Fruit fly (Drosophila melanogaster) whole organism, wandering third instar larva: ENCODE data around the gene Nplp4.

Experiments used
- Abd-B ChIP-seq: fragments of >200 bp; optimal IDR thresholded peaks from 2 replicates; lab custom pipeline; 2017; ENCODE audit warnings: missing biosample characterization, missing genetic modification characterization
- CG32264 ChIP-seq: fragments of 200-800 bp; sonication (Bioruptor generic); optimal IDR thresholded peaks from 2 replicates; lab custom pipeline; 2016; ENCODE audit warnings: missing biosample characterization, missing genetic modification characterization
- CG9705 ChIP-seq: fragments of 200-800 bp; sonication (Bioruptor generic); optimal IDR thresholded peaks from 2 replicates; lab custom pipeline; 2018; ENCODE audit warnings: missing biosample characterization, mild to moderate bottlenecking, missing genetic modification characterization
- CrebA ChIP-seq: fragments of 200-800 bp; sonication (Bioruptor generic); optimal IDR thresholded peaks from 2 replicates; lab custom pipeline; 2016; ENCODE audit warnings: missing biosample characterization, mild to moderate bottlenecking, missing genetic modification characterization, borderline replicate concordance
- Dfd ChIP-seq: fragments of >200 bp; optimal IDR thresholded peaks from 2 replicates; lab custom pipeline; 2017; ENCODE audit warnings: missing biosample characterization, missing genetic modification characterization
- Dif ChIP-seq: fragments of 200-275, 200-300 bp; sonication (Bioruptor generic); optimal IDR thresholded peaks from 2 replicates; lab custom pipeline; 2018; ENCODE audit warnings: missing biosample characterization, missing genetic modification characterization; ENCODE audit not compliant: partially characterized antibody
- GATAd ChIP-seq: sonication (Bioruptor generic); optimal IDR thresholded peaks from 2 replicates; lab custom pipeline; 2016; ENCODE audit warnings: missing biosample characterization, missing genetic modification characterization
- HLH106 ChIP-seq: fragments of 200-800 bp; optimal IDR thresholded peaks from 3 replicates; lab custom pipeline; 2019; ENCODE audit warnings: missing biosample characterization, mild to moderate bottlenecking, missing genetic modification characterization, moderate library complexity
- Hnf4 ChIP-seq: fragments of 200-800 bp; sonication (Bioruptor generic); optimal IDR thresholded peaks from 2 replicates; lab custom pipeline; 2016; ENCODE audit warnings: missing biosample characterization, mild to moderate bottlenecking, missing genetic modification characterization
- Hr78 ChIP-seq: fragments of >200 bp; optimal IDR thresholded peaks from 2 replicates; lab custom pipeline; 2017; ENCODE audit warnings: missing biosample characterization, missing genetic modification characterization
- Hr83 ChIP-seq: fragments of 200-300 bp; sonication (Bioruptor generic); optimal IDR thresholded peaks from 2 replicates; lab custom pipeline; 2016; ENCODE audit warnings: missing biosample characterization, mild to moderate bottlenecking, missing genetic modification characterization, moderate library complexity; ENCODE audit not compliant: poor library complexity, severe bottlenecking
- Jra ChIP-seq: sonication (Bioruptor generic); optimal IDR thresholded peaks from 2 replicates; lab custom pipeline; 2016; ENCODE audit warnings: missing biosample characterization, missing genetic modification characterization
- Mio ChIP-seq: sonication (Bioruptor generic); optimal IDR thresholded peaks from 2 replicates; lab custom pipeline; 2016; ENCODE audit warnings: missing biosample characterization, missing genetic modification characterization
- Myc ChIP-seq: fragments of >200 bp; optimal IDR thresholded peaks from 2 replicates; lab custom pipeline; 2017
- N ChIP-seq: fragments of >200 bp; optimal IDR thresholded peaks from 2 replicates; lab custom pipeline; 2018; ENCODE audit warnings: missing biosample characterization, missing external identifiers, missing genetic modification characterization
- OdsH ChIP-seq: fragments of 200-800 bp; sonication (Bioruptor generic); optimal IDR thresholded peaks from 2 replicates; lab custom pipeline; 2016; ENCODE audit warnings: missing biosample characterization, mild to moderate bottlenecking, missing genetic modification characterization
- Rel ChIP-seq, 2 experiments: fragments of 200-800 bp; sonication (Bioruptor generic) in 1 of 2; optimal IDR thresholded peaks; 2 replicates in 1 of 2; 3 replicates in 1 of 2; lab custom pipeline; 2016 to 2019; ENCODE audit warnings: mild to moderate bottlenecking in 2 of 2, missing biosample characterization in 2 of 2, missing genetic modification characterization in 2 of 2, moderate library complexity in 1 of 2
- Sp1 ChIP-seq: fragments of 200-800 bp; sonication (Bioruptor generic); optimal IDR thresholded peaks from 3 replicates; lab custom pipeline; 2019; ENCODE audit warnings: missing biosample characterization, mild to moderate bottlenecking, missing genetic modification characterization, moderate library complexity
- Vsx2 ChIP-seq: fragments of 200-300, 225-300 bp; sonication (Bioruptor generic); optimal IDR thresholded peaks from 2 replicates; lab custom pipeline; 2018; ENCODE audit warnings: missing biosample characterization, missing genetic modification characterization; ENCODE audit not compliant: partially characterized antibody
- br ChIP-seq: fragments of 200-800 bp; sonication (Bioruptor generic); optimal IDR thresholded peaks from 2 replicates; lab custom pipeline; 2016; ENCODE audit warnings: missing biosample characterization, missing genetic modification characterization
- brk ChIP-seq: fragments of 200-800 bp; sonication (Bioruptor generic); optimal IDR thresholded peaks from 2 replicates; lab custom pipeline; 2016; ENCODE audit warnings: missing biosample characterization, mild to moderate bottlenecking, missing genetic modification characterization
- dl ChIP-seq, 2 experiments: fragments of 175-275, 200-275 bp in 1 of 2; fragments of 200-275 bp in 1 of 2; sonication (Bioruptor generic); optimal IDR thresholded peaks; lab custom pipeline; 2018; ENCODE audit warnings: mild to moderate bottlenecking in 2 of 2, missing biosample characterization in 2 of 2, missing genetic modification characterization in 2 of 2, moderate library complexity in 2 of 2; ENCODE audit not compliant: partially characterized antibody in 2 of 2, insufficient read depth in 1 of 2
- dmrt93B ChIP-seq: fragments of 200-800 bp; sonication (Bioruptor generic); optimal IDR thresholded peaks from 2 replicates; lab custom pipeline; 2018; ENCODE audit warnings: missing biosample characterization, mild to moderate bottlenecking, missing genetic modification characterization
- dsf ChIP-seq: sonication (Bioruptor generic); optimal IDR thresholded peaks from 2 replicates; lab custom pipeline; 2016; ENCODE audit warnings: missing biosample characterization, missing genetic modification characterization, borderline replicate concordance
- ey ChIP-seq: fragments of 200-800 bp; sonication (Bioruptor generic); optimal IDR thresholded peaks from 2 replicates; lab custom pipeline; 2016; ENCODE audit warnings: missing biosample characterization, missing genetic modification characterization
- foxo ChIP-seq, 2 experiments: fragments of 200-800 bp; sonication (Bioruptor generic); optimal IDR thresholded peaks; 2 replicates in 1 of 2; 3 replicates in 1 of 2; lab custom pipeline; 2016 to 2017; ENCODE audit warnings: missing biosample characterization in 2 of 2, missing genetic modification characterization in 2 of 2
- fru ChIP-seq: fragments of 200-800 bp; sonication (Bioruptor generic); optimal IDR thresholded peaks from 3 replicates; lab custom pipeline; 2016; ENCODE audit warnings: missing biosample characterization, mild to moderate bottlenecking, missing genetic modification characterization
- h ChIP-seq: fragments of 200-800 bp; sonication (Bioruptor generic); optimal IDR thresholded peaks from 3 replicates; lab custom pipeline; 2016; ENCODE audit warnings: missing biosample characterization, mild to moderate bottlenecking, missing genetic modification characterization
- jim ChIP-seq: fragments of 175-275, 200-325 bp; sonication (Bioruptor generic); optimal IDR thresholded peaks from 2 replicates; lab custom pipeline; 2016; ENCODE audit warnings: missing biosample characterization, mild to moderate bottlenecking, missing genetic modification characterization
- lola ChIP-seq: fragments of >200 bp; optimal IDR thresholded peaks from 2 replicates; lab custom pipeline; 2017; ENCODE audit warnings: missing biosample characterization, missing genetic modification characterization
- pan ChIP-seq: fragments of >200 bp; optimal IDR thresholded peaks from 2 replicates; lab custom pipeline; 2017
- psq ChIP-seq: fragments of 200-800 bp; sonication (Bioruptor generic); optimal IDR thresholded peaks from 3 replicates; lab custom pipeline; 2017; ENCODE audit warnings: missing biosample characterization, mild to moderate bottlenecking, missing genetic modification characterization, moderate library complexity
- rgr ChIP-seq: fragments of 200-800 bp; sonication (Bioruptor generic); optimal IDR thresholded peaks from 3 replicates; lab custom pipeline; 2016; ENCODE audit warnings: missing biosample characterization, mild to moderate bottlenecking, missing genetic modification characterization
- sage ChIP-seq: fragments of 200-800 bp; sonication (Bioruptor generic); optimal IDR thresholded peaks from 2 replicates; lab custom pipeline; 2016; ENCODE audit warnings: missing biosample characterization, mild to moderate bottlenecking, missing genetic modification characterization
- sv ChIP-seq: fragments of 200-800 bp; sonication (Bioruptor generic); optimal IDR thresholded peaks from 3 replicates; lab custom pipeline; 2016; ENCODE audit warnings: missing biosample characterization, missing genetic modification characterization
- tai ChIP-seq: sonication (Bioruptor generic); optimal IDR thresholded peaks from 2 replicates; lab custom pipeline; 2016; ENCODE audit warnings: missing biosample characterization, missing genetic modification characterization
- usp ChIP-seq: fragments of >200 bp; optimal IDR thresholded peaks from 2 replicates; lab custom pipeline; 2017; ENCODE audit warnings: missing biosample characterization, missing genetic modification characterization
- woc ChIP-seq: sonication (Bioruptor generic); optimal IDR thresholded peaks from 2 replicates; lab custom pipeline; 2016; ENCODE audit warnings: missing biosample characterization, mild to moderate bottlenecking, missing genetic modification characterization

Gene Nplp4

DNA sequence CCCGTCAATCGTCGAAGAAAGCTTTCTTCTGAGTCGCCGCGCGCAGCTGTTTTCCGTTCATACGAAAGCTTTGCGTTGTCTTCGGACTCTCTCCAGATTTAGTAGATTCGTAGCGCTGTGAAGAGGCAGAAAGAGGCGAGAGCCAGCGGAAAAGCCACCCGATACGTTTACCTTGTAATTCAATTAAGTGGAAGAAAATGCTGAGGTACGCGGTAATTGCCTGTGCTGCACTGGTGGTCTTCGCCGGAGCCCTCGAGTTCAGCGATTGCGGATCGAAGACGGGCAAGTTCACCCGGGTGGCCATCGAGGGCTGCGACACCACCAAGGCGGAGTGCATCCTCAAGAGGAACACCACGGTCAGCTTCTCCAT lies 20.0 kb upstream of the Nplp4 start, which contains the start of gene Npc2a:
Gene Npc2a (plus strand): TSS at position 99 of the 370 bp plus-strand sequence.
- no peak for TF ChIP-seq Hnf4 (GFP tag; lab: Kevin White, UChicago)
- no peak for TF ChIP-seq br (GFP tag; lab: Kevin White, UChicago)
- no peak for TF ChIP-seq Jra
- TF ChIP-seq CG9705 (GFP tag; lab: Kevin White, UChicago): no peak
- TF ChIP-seq Dif: peak; percentile 4
- no peak for TF ChIP-seq brk (GFP tag; lab: Kevin White, UChicago)
- TF ChIP-seq dl (GFP tag; optimal IDR thresholded peaks at IDR 0.05; lab: Kevin White, UChicago; ENCODE audit: insufficient read depth in 1 of 2, partially characterized antibody in 2 of 2): peak; percentile 11 to 29

DNA sequence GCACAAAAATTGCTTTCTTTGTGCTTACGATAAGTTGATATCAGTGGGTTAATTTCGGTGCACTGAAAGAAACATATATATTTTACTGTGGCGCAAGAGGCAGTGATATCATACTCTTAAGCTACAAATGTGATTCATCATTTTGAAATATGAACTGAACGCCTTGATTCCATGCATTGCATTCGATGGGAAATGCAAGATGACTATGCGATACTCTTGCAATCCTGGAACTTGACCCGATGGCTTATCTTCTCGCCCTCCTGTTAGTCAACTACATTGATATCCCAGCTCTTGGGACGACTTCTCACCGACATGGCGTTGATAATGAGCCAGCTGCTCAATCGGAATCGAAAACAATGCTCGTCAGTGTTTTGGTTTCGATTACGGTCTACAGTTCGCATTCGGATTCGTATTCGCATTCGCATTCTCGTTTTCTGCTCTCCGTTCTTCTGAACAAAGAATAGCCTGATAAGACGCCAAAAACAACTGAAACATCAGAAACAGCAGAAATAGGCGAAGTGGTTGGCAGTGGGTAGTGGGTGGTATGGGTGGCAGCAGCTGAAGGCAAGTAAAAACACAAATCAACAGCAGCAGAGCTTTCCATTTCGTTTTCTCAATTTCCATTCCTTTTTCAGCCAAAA lies 18.8 kb upstream of the Nplp4 start:
- TF ChIP-seq N (GFP tag; lab: Kevin White, UChicago) (no peak), Mio (GFP tag; lab: Kevin White, UChicago) (no peak), fru (GFP tag; lab: Kevin White, UChicago) (peak; percentile 16), CG32264 (GFP tag; lab: Kevin White, UChicago) (no peak), Jra (peak; percentile 70), jim (GFP tag; lab: Kevin White, UChicago) (no peak), h (GFP tag; lab: Kevin White, UChicago) (peak; percentile 65), tai (no peak), dsf (GFP tag; lab: Kevin White, UChicago) (no peak), foxo (GFP tag; optimal IDR thresholded peaks at IDR 0.05; lab: Kevin White, UChicago) (peak in 1 of 2 experiments; percentile 27), lola (GFP tag; lab: Kevin White, UChicago) (no peak), brk (GFP tag; lab: Kevin White, UChicago) (no peak), Dif (peak; percentile 1), rgr (GFP tag; lab: Kevin White, UChicago) (peak; percentile 47), Sp1 (peak; percentile 20), woc (no peak), pan (lab: Kevin White, UChicago) (no peak), Rel (GFP tag; optimal IDR thresholded peaks at IDR 0.05; lab: Kevin White, UChicago) (peak; percentile 3), Rel (tag; optimal IDR thresholded peaks at IDR 0.05; lab: Kevin White, UChicago) (peak; percentile 43), HLH106 (tag; lab: Kevin White, UChicago) (peak; percentile 1), dl (GFP tag; optimal IDR thresholded peaks at IDR 0.05; lab: Kevin White, UChicago; ENCODE audit: insufficient read depth in 1 of 2, partially characterized antibody in 2 of 2) (peak in 1 of 2 experiments; percentile 22), Abd-B (GFP tag; lab: Kevin White, UChicago) (no peak), dmrt93B (no peak), br (GFP tag; lab: Kevin White, UChicago) (peak; percentile 37), usp (no peak), sage (no peak), OdsH (GFP tag; lab: Kevin White, UChicago) (peak; percentile 21), Hnf4 (GFP tag; lab: Kevin White, UChicago) (peak; percentile 33), Vsx2 (no peak), Myc (lab: Kevin White, UChicago) (no peak), CG9705 (GFP tag; lab: Kevin White, UChicago) (no peak), Hr83 (GFP tag; lab: Kevin White, UChicago) (peak; percentile 49), ey (GFP tag; lab: Kevin White, UChicago) (peak; percentile 45), GATAd (GFP tag; lab: Kevin White, UChicago) (no peak), psq (GFP tag; lab: Kevin White, UChicago) (peak; percentile 87), sv (no peak), Dfd (GFP tag; lab: Kevin White, UChicago) (no peak), CrebA (no peak), Hr78 (GFP tag; lab: Kevin White, UChicago) (no peak)
